Worm (Caenorhabditis elegans) whole organism, L3 larva: ENCODE data around the gene T22H9.1.

ENCODE experiments used
- ZK546.5 ChIP-seq: sonication (generic microtip); optimal IDR thresholded peaks from 2 replicates; lab custom pipeline; 2017; ENCODE audit warnings: missing biosample characterization, missing genetic modification characterization
- aly-2 ChIP-seq: fragments of 150-350 bp; optimal IDR thresholded peaks from 2 replicates; lab custom pipeline; 2014; ENCODE audit warnings: missing biosample characterization, missing genetic modification characterization
- ama-1 ChIP-seq: fragments of 150-350 bp; optimal IDR thresholded peaks from 2 replicates; lab custom pipeline; 2018
- ceh-16 ChIP-seq: sonication (generic microtip); optimal IDR thresholded peaks from 2 replicates; lab custom pipeline; 2017; ENCODE audit warnings: missing biosample characterization, missing genetic modification characterization
- ceh-82 ChIP-seq: fragments of 150-350 bp; optimal IDR thresholded peaks from 2 replicates; lab custom pipeline; 2014; ENCODE audit warnings: missing biosample characterization, missing genetic modification characterization
- ceh-9 ChIP-seq: sonication (generic microtip); optimal IDR thresholded peaks from 2 replicates; lab custom pipeline; 2018; ENCODE audit warnings: missing biosample characterization, missing genetic modification characterization
- daf-12 ChIP-seq: fragments of 150-350 bp; optimal IDR thresholded peaks from 2 replicates; lab custom pipeline; 2014; ENCODE audit warnings: missing biosample characterization, missing genetic modification reagents, missing genetic modification characterization
- egl-5 ChIP-seq: fragments of 150-350 bp; optimal IDR thresholded peaks from 2 replicates; lab custom pipeline; 2017; ENCODE audit warnings: missing biosample characterization, missing genetic modification reagents, missing genetic modification characterization, inconsistent platforms
- elt-1 ChIP-seq: fragments of 150-350 bp; optimal IDR thresholded peaks from 2 replicates; lab custom pipeline; 2014; ENCODE audit warnings: missing biosample characterization, missing genetic modification characterization
- elt-3 ChIP-seq, 3 experiments: fragments of 150-350 bp in 1 of 3; sonication (generic microtip) in 2 of 3; optimal IDR thresholded peaks; 2 replicates in 2 of 3; 4 replicates in 1 of 3; lab custom pipeline; 2014 to 2017; ENCODE audit warnings: missing biosample characterization in 3 of 3, missing genetic modification characterization in 3 of 3
- eor-1 ChIP-seq, 2 experiments: fragments of 150-350 bp; optimal IDR thresholded peaks; 2 replicates each; lab custom pipeline; 2014 to 2018; ENCODE audit warnings: missing biosample characterization in 2 of 2, missing genetic modification characterization in 2 of 2
- fkh-10 ChIP-seq: sonication (generic microtip); optimal IDR thresholded peaks from 2 replicates; lab custom pipeline; 2017; ENCODE audit warnings: missing biosample characterization, missing genetic modification reagents, missing genetic modification characterization
- fkh-2 ChIP-seq: fragments of 150-350 bp; optimal IDR thresholded peaks from 2 replicates; lab custom pipeline; 2014; ENCODE audit warnings: missing biosample characterization, missing genetic modification reagents, missing genetic modification characterization
- hmg-11 ChIP-seq: sonication (generic microtip); optimal IDR thresholded peaks from 2 replicates; lab custom pipeline; 2016; ENCODE audit warnings: missing genetic modification characterization, missing compliant biosample characterization
- jun-1 ChIP-seq: fragments of 150-350 bp; optimal IDR thresholded peaks from 2 replicates; lab custom pipeline; 2014; ENCODE audit warnings: missing biosample characterization, missing genetic modification reagents, missing genetic modification characterization
- lin-15B ChIP-seq: fragments of 150-350 bp; optimal IDR thresholded peaks from 2 replicates; lab custom pipeline; 2014; ENCODE audit warnings: missing biosample characterization, missing genetic modification characterization
- mdl-1 ChIP-seq: fragments of 150-350 bp; optimal IDR thresholded peaks from 2 replicates; lab custom pipeline; 2014; ENCODE audit warnings: missing biosample characterization, missing genetic modification characterization
- mml-1 ChIP-seq: fragments of 150-350 bp; sonication (generic microtip); optimal IDR thresholded peaks from 3 replicates; lab custom pipeline; 2014; ENCODE audit warnings: missing biosample characterization, missing genetic modification characterization
- nfya-1 ChIP-seq: sonication (generic microtip); optimal IDR thresholded peaks from 2 replicates; lab custom pipeline; 2017; ENCODE audit warnings: missing genetic modification characterization, mild to moderate bottlenecking, missing compliant biosample characterization, antibody characterized with exemption, moderate library complexity; ENCODE audit not compliant: insufficient read depth
- nhr-12 ChIP-seq: fragments of 150-350 bp; optimal IDR thresholded peaks from 2 replicates; lab custom pipeline; 2014; ENCODE audit warnings: missing biosample characterization, missing genetic modification characterization
- nhr-23 ChIP-seq: fragments of 150-350 bp; optimal IDR thresholded peaks from 2 replicates; lab custom pipeline; 2014; ENCODE audit warnings: missing biosample characterization, missing genetic modification reagents, missing genetic modification characterization
- nhr-237 ChIP-seq: fragments of 150-350 bp; optimal IDR thresholded peaks from 2 replicates; lab custom pipeline; 2014; ENCODE audit warnings: missing biosample characterization, missing genetic modification characterization
- nhr-25 ChIP-seq: sonication (generic microtip); optimal IDR thresholded peaks from 2 replicates; lab custom pipeline; 2017; ENCODE audit warnings: missing biosample characterization, missing genetic modification characterization
- nhr-43 ChIP-seq: sonication (generic microtip); optimal IDR thresholded peaks from 2 replicates; lab custom pipeline; 2016; ENCODE audit warnings: mild to moderate bottlenecking, missing genetic modification characterization, missing compliant biosample characterization; ENCODE audit not compliant: poor library complexity, severe bottlenecking
- nhr-67 ChIP-seq: fragments of 150-350 bp; optimal IDR thresholded peaks from 2 replicates; lab custom pipeline; 2014; ENCODE audit warnings: missing biosample characterization, missing genetic modification characterization
- nhr-77 ChIP-seq: fragments of 150-350 bp; optimal IDR thresholded peaks from 2 replicates; lab custom pipeline; 2014; ENCODE audit warnings: missing biosample characterization, missing genetic modification characterization
- pqm-1 ChIP-seq: fragments of 150-350 bp; optimal IDR thresholded peaks from 2 replicates; lab custom pipeline; 2017; ENCODE audit warnings: missing biosample characterization, missing genetic modification characterization, inconsistent platforms
- skn-1 ChIP-seq: fragments of 150-350 bp; optimal IDR thresholded peaks from 2 replicates; lab custom pipeline; 2014; ENCODE audit warnings: missing biosample characterization, missing genetic modification characterization
- tbx-2 ChIP-seq: sonication (generic microtip); optimal IDR thresholded peaks from 2 replicates; lab custom pipeline; 2016; ENCODE audit warnings: mild to moderate bottlenecking, missing genetic modification characterization, missing compliant biosample characterization
- unc-39 ChIP-seq: sonication (generic microtip); optimal IDR thresholded peaks from 4 replicates; lab custom pipeline; 2017; ENCODE audit warnings: missing biosample characterization, missing genetic modification characterization
- unc-62 ChIP-seq: fragments of 150-350 bp; sonication (generic microtip); optimal IDR thresholded peaks from 4 replicates; lab custom pipeline; 2014; ENCODE audit warnings: missing biosample characterization, missing genetic modification reagents, missing genetic modification characterization
- ztf-11 ChIP-seq: fragments of 150-350 bp; optimal IDR thresholded peaks from 2 replicates; lab custom pipeline; 2014; ENCODE audit warnings: missing biosample characterization, missing genetic modification characterization
- ztf-4 ChIP-seq: fragments of 150-350 bp; optimal IDR thresholded peaks from 2 replicates; lab custom pipeline; 2014; ENCODE audit warnings: missing biosample characterization, missing genetic modification characterization

Gene T22H9.1

ce11 chrV:399721-400120 is 40.2 kb downstream of the T22H9.1 start, which contains the start of gene scl-27:
scl-27 (plus strand) TSS chrV:400021.
- TF ChIP-seq lin-15B (tag; lab: Kevin White, UChicago) = no peak
- TF ChIP-seq ceh-9 (tag; lab: Kevin White, UChicago) = no peak
- no peak for TF ChIP-seq elt-1 (tag; lab: Kevin White, UChicago)
- no peak for TF ChIP-seq nhr-43
- no peak for TF ChIP-seq ceh-82 (tag; lab: Kevin White, UChicago)
- no peak for TF ChIP-seq fkh-2 (tag; lab: Kevin White, UChicago)
- TF ChIP-seq hmg-11 (tag; lab: Kevin White, UChicago) = no peak
- TF ChIP-seq fkh-10 (GFP tag; lab: Kevin White, UChicago) = no peak
- TF ChIP-seq ztf-4 (tag; lab: Kevin White, UChicago) = no peak
- no peak for TF ChIP-seq jun-1
- TF ChIP-seq nhr-67 (tag; lab: Kevin White, UChicago) = no peak
- TF ChIP-seq, all 47 proteins: peak for 0

- TF ChIP-seq fkh-10 (GFP tag; lab: Kevin White, UChicago) (no peak), unc-39 (tag; lab: Kevin White, UChicago) (no peak), mdl-1 (tag; lab: Kevin White, UChicago) (no peak), lin-15B (tag; lab: Kevin White, UChicago) (no peak), nhr-23 (tag; lab: Kevin White, UChicago) (no peak), hmg-11 (tag; lab: Kevin White, UChicago) (no peak), egl-5 (no peak), nhr-237 (no peak), tbx-2 (tag; lab: Kevin White, UChicago) (no peak), elt-3 (tag; optimal IDR thresholded peaks at IDR 0.05; lab: Kevin White, UChicago) (no peak), pqm-1 (no peak)
Measured at ce11 chrV:403028-403427, 43.5 kb downstream of the T22H9.1 start, which contains the start of gene srh-62. srh-62 (minus strand) TSS chrV:403128.

ce11 chrV:404210-404669 is 44.7 kb downstream of the T22H9.1 start, which contains the start of gene nhr-252:
nhr-252 (plus strand) TSS chrV:404619.
- no peak for TF ChIP-seq ZK546.5
- no peak for TF ChIP-seq lin-15B (tag; lab: Kevin White, UChicago)
- no peak for TF ChIP-seq nhr-12 (tag; lab: Kevin White, UChicago)
- no peak for TF ChIP-seq ceh-82 (tag; lab: Kevin White, UChicago)
- TF ChIP-seq ama-1 (lab: Kevin White, UChicago) = no peak
- TF ChIP-seq daf-12 (tag; lab: Kevin White, UChicago) = no peak
- no peak for TF ChIP-seq eor-1 (tag; optimal IDR thresholded peaks at IDR 0.05; lab: Kevin White, UChicago)
- TF ChIP-seq nhr-77 = no peak
- no peak for TF ChIP-seq nhr-237
- TF ChIP-seq nfya-1 (tag; lab: Kevin White, UChicago) = no peak
- no peak for TF ChIP-seq fkh-10 (GFP tag; lab: Kevin White, UChicago)
- TF ChIP-seq unc-39 (tag; lab: Kevin White, UChicago) = no peak
- no peak for TF ChIP-seq unc-62 (GFP tag; lab: Kevin White, UChicago)
- TF ChIP-seq fkh-2 (tag; lab: Kevin White, UChicago) = no peak
- TF ChIP-seq jun-1 = no peak
- no peak for TF ChIP-seq skn-1 (tag; lab: Kevin White, UChicago)
- no peak for TF ChIP-seq ceh-16 (tag; lab: Kevin White, UChicago)
- no peak for TF ChIP-seq nhr-67 (tag; lab: Kevin White, UChicago)
- TF ChIP-seq, all 47 proteins: peak for 0

ce11 chrV:412820-413219 is 53.3 kb downstream of the T22H9.1 start:
- TF ChIP-seq jun-1 = no peak
- TF ChIP-seq ztf-11 (tag; lab: Kevin White, UChicago) = no peak
- no peak for TF ChIP-seq nhr-12 (tag; lab: Kevin White, UChicago)
- TF ChIP-seq ceh-9 (tag; lab: Kevin White, UChicago) = no peak
- TF ChIP-seq aly-2 (tag; lab: Kevin White, UChicago) = no peak
- TF ChIP-seq mml-1 (tag; lab: Kevin White, UChicago) = no peak
- no peak for TF ChIP-seq fkh-10 (GFP tag; lab: Kevin White, UChicago)
- no peak for TF ChIP-seq unc-39 (tag; lab: Kevin White, UChicago)
- TF ChIP-seq ceh-16 (tag; lab: Kevin White, UChicago) = no peak
- no peak for TF ChIP-seq nhr-25
